Fruit fly (Drosophila melanogaster): ENCODE measurements around the gene Cdk5alpha.

The Cdk5alpha gene

dm6 chr2L:10299810-10300147, 11.0 kb downstream of the Cdk5alpha start, which contains the start of gene CYLD:
TSS of gene CYLD (minus strand) at chr2L:10299847.
- TF ChIP-seq CG3919 (GFP tag; optimal IDR thresholded peaks at IDR 0.05) = no peak
- TF ChIP-seq CG34406 (GFP tag; optimal IDR thresholded peaks at IDR 0.05) = no peak
- TF ChIP-seq Blimp-1 (GFP tag; optimal IDR thresholded peaks at IDR 0.05) = no peak
- TF ChIP-seq Hr38 (GFP tag; optimal IDR thresholded peaks at IDR 0.05) = no peak
- no peak for TF ChIP-seq CG6808 (GFP tag; optimal IDR thresholded peaks at IDR 0.05)
- no peak for TF ChIP-seq ss (GFP tag; optimal IDR thresholded peaks at IDR 0.05)
- peak; percentile 71; the same call in 2 of the 3 replicates for TF ChIP-seq CG8119 (GFP tag; IDR thresholded peaks at IDR 0.05)
- TF ChIP-seq vri (GFP tag; optimal IDR thresholded peaks at IDR 0.05) = no peak
- TF ChIP-seq CG6163 (GFP tag; IDR thresholded peaks at IDR 0.05) = no peak
- TF ChIP-seq Lpt (GFP tag; optimal IDR thresholded peaks at IDR 0.05) = peak; percentile 35
- peak; percentile 39 for TF ChIP-seq CG31627 (GFP tag; optimal IDR thresholded peaks at IDR 0.05)
- TF ChIP-seq pdm3 (GFP tag; optimal IDR thresholded peaks at IDR 0.05) = no peak
- peak; percentile 85 for TF ChIP-seq CG15336 (GFP tag; IDR thresholded peaks at IDR 0.05)
- TF ChIP-seq topi (GFP tag; optimal IDR thresholded peaks at IDR 0.05) = peak; percentile 50
- TF ChIP-seq CG11294 (GFP tag; IDR thresholded peaks at IDR 0.05) = no peak
- TF ChIP-seq CG32006 (GFP tag; optimal IDR thresholded peaks at IDR 0.05) = no peak
- TF ChIP-seq OdsH (GFP tag; optimal IDR thresholded peaks at IDR 0.05) = peak; percentile 74
- TF ChIP-seq cyc (GFP tag; optimal IDR thresholded peaks at IDR 0.05) = peak; percentile 57
- no peak for TF ChIP-seq dac (GFP tag; optimal IDR thresholded peaks at IDR 0.05)
- TF ChIP-seq fd85E (GFP tag; optimal IDR thresholded peaks at IDR 0.05) = no peak
- TF ChIP-seq net (GFP tag; optimal IDR thresholded peaks at IDR 0.05) = no peak
- TF ChIP-seq Smox (GFP tag; optimal IDR thresholded peaks at IDR 0.05) = no peak
- TF ChIP-seq eg (GFP tag; IDR thresholded peaks at IDR 0.05) = no peak
- no peak for TF ChIP-seq CG1621 (tag; optimal IDR thresholded peaks at IDR 0.05)
- TF ChIP-seq CG7368 (GFP tag; optimal IDR thresholded peaks at IDR 0.05) = no peak
- peak; percentile 50 for TF ChIP-seq Eip75B (GFP tag; optimal IDR thresholded peaks at IDR 0.05)
- no peak for TF ChIP-seq Eip93F (GFP tag; optimal IDR thresholded peaks at IDR 0.05)
- TF ChIP-seq CG6276 (GFP tag; optimal IDR thresholded peaks at IDR 0.05) = no peak
- TF ChIP-seq CG6792 (GFP tag; optimal IDR thresholded peaks at IDR 0.05) = peak; percentile 51
- no peak for TF ChIP-seq CG6854 (GFP tag; optimal IDR thresholded peaks at IDR 0.05)
- peak; percentile 70 for TF ChIP-seq CG3032 (tag; optimal IDR thresholded peaks at IDR 0.05)
- TF ChIP-seq achi (GFP tag; optimal IDR thresholded peaks at IDR 0.05) = peak; percentile 75
- TF ChIP-seq CG8632 (GFP tag; optimal IDR thresholded peaks at IDR 0.05) = peak; percentile 62
- TF ChIP-seq CG10631 (GFP tag; optimal IDR thresholded peaks at IDR 0.05) = peak; percentile 62
- TF ChIP-seq CG4318 (GFP tag; optimal IDR thresholded peaks at IDR 0.05) = no peak
- no peak for TF ChIP-seq CG9139 (GFP tag; optimal IDR thresholded peaks at IDR 0.05)
- TF ChIP-seq Gug (GFP tag; IDR thresholded peaks at IDR 0.05) = no peak
- TF ChIP-seq fd59A (GFP tag; optimal IDR thresholded peaks at IDR 0.05) = no peak
- peak in 1 of 2 experiments; percentile 22 for TF ChIP-seq salr (GFP tag; optimal IDR thresholded peaks at IDR 0.05)
- TF ChIP-seq CG11902 (GFP tag; optimal IDR thresholded peaks at IDR 0.05) = no peak
- peak; percentile 67 for TF ChIP-seq Ets96B (tag; optimal IDR thresholded peaks at IDR 0.05)
- TF ChIP-seq Hr4 (GFP tag; optimal IDR thresholded peaks at IDR 0.05) = peak; percentile 61
- TF ChIP-seq Hr39 (GFP tag; optimal IDR thresholded peaks at IDR 0.05) = no peak
- no peak for TF ChIP-seq Sox102F (GFP tag; optimal IDR thresholded peaks at IDR 0.05)
- peak; percentile 47 for TF ChIP-seq lz (GFP tag; optimal IDR thresholded peaks at IDR 0.05)
- TF ChIP-seq spab (GFP tag; optimal IDR thresholded peaks at IDR 0.05) = no peak
- TF ChIP-seq CG16779 (tag; optimal IDR thresholded peaks at IDR 0.05) = no peak
- TF ChIP-seq CG8319 (GFP tag; optimal IDR thresholded peaks at IDR 0.05) = no peak
- peak; percentile 36 for TF ChIP-seq CG11762 (GFP tag; optimal IDR thresholded peaks at IDR 0.05; ENCODE audit: insufficient read depth)
- peak; percentile 41 for TF ChIP-seq Sox14 (GFP tag; optimal IDR thresholded peaks at IDR 0.05)
- peak; percentile 60 for TF ChIP-seq acj6 (GFP tag; optimal IDR thresholded peaks at IDR 0.05)
- TF ChIP-seq dsx (GFP tag; optimal IDR thresholded peaks at IDR 0.05; ENCODE audit: poor library complexity, severe bottlenecking) = no peak
- no peak for TF ChIP-seq svp (GFP tag)
